Worm (Caenorhabditis elegans) whole organism, L2 larva: ENCODE data around the gene H06H21.37.

Experiments
- F13H6.1 ChIP-seq: sonication (generic microtip); optimal IDR thresholded peaks from 2 replicates; lab custom pipeline; 2016; ENCODE audit warnings: missing genetic modification characterization, missing compliant biosample characterization
- R02D3.7 ChIP-seq: fragments of 150-350 bp; optimal IDR thresholded peaks from 2 replicates; lab custom pipeline; 2014; ENCODE audit warnings: missing biosample characterization, missing genetic modification characterization
- ZK546.5 ChIP-seq: sonication (generic microtip); optimal IDR thresholded peaks from 2 replicates; lab custom pipeline; 2017; ENCODE audit warnings: missing biosample characterization, missing genetic modification characterization
- alr-1 ChIP-seq: fragments of 150-350 bp; optimal IDR thresholded peaks from 2 replicates; lab custom pipeline; 2014; ENCODE audit warnings: missing biosample characterization, missing genetic modification characterization
- aly-2 ChIP-seq: fragments of 150-350 bp; optimal IDR thresholded peaks from 2 replicates; lab custom pipeline; 2014; ENCODE audit warnings: missing biosample characterization, missing genetic modification characterization
- ama-1 ChIP-seq: fragments of 150-350 bp; optimal IDR thresholded peaks from 2 replicates; lab custom pipeline; 2018; ENCODE audit warnings: inconsistent platforms
- blmp-1 ChIP-seq: sonication (generic microtip); optimal IDR thresholded peaks from 2 replicates; lab custom pipeline; 2017; ENCODE audit warnings: missing genetic modification characterization, mild to moderate bottlenecking, missing compliant biosample characterization, antibody characterized with exemption, moderate library complexity; ENCODE audit not compliant: insufficient read depth
- ceh-16 ChIP-seq: fragments of 150-350 bp; optimal IDR thresholded peaks from 2 replicates; lab custom pipeline; 2014; ENCODE audit warnings: missing biosample characterization, missing genetic modification characterization
- ceh-82 ChIP-seq: fragments of 150-350 bp; optimal IDR thresholded peaks from 2 replicates; lab custom pipeline; 2014; ENCODE audit warnings: missing biosample characterization, missing genetic modification characterization
- crh-2 ChIP-seq: sonication (generic microtip); optimal IDR thresholded peaks from 2 replicates; lab custom pipeline; 2017; ENCODE audit warnings: missing biosample characterization, missing genetic modification characterization
- dmd-4 ChIP-seq: sonication (generic microtip); optimal IDR thresholded peaks from 2 replicates; lab custom pipeline; 2017; ENCODE audit warnings: missing biosample characterization, missing genetic modification characterization
- egl-27 ChIP-seq: sonication (generic microtip); optimal IDR thresholded peaks from 3 replicates; lab custom pipeline; 2017; ENCODE audit warnings: missing biosample characterization, missing genetic modification reagents, missing genetic modification characterization
- elt-1 ChIP-seq: fragments of 150-350 bp; optimal IDR thresholded peaks from 2 replicates; lab custom pipeline; 2014; ENCODE audit warnings: missing biosample characterization, missing genetic modification characterization
- elt-3 ChIP-seq: sonication (generic microtip); optimal IDR thresholded peaks from 2 replicates; lab custom pipeline; 2017; ENCODE audit warnings: missing biosample characterization, missing genetic modification characterization
- fos-1 ChIP-seq: fragments of 150-350 bp; optimal IDR thresholded peaks from 2 replicates; lab custom pipeline; 2014; ENCODE audit warnings: missing biosample characterization, missing genetic modification characterization
- gmeb-1 ChIP-seq: fragments of 150-350 bp; optimal IDR thresholded peaks from 2 replicates; lab custom pipeline; 2014; ENCODE audit warnings: missing biosample characterization, missing genetic modification characterization
- lin-11 ChIP-seq: fragments of 150-350 bp; sonication (generic microtip); optimal IDR thresholded peaks from 2 replicates; lab custom pipeline; 2014; ENCODE audit warnings: missing biosample characterization, missing genetic modification characterization, inconsistent platforms, mixed read lengths
- lin-13 ChIP-seq: fragments of 150-350 bp; optimal IDR thresholded peaks from 2 replicates; lab custom pipeline; 2014; ENCODE audit warnings: missing biosample characterization, missing genetic modification reagents, missing genetic modification characterization
- lsy-2 ChIP-seq, 2 experiments: fragments of 150-350 bp in 1 of 2; sonication (generic microtip) in 1 of 2; optimal IDR thresholded peaks; 2 replicates each; lab custom pipeline; 2014 to 2017; ENCODE audit warnings: missing biosample characterization in 2 of 2, missing genetic modification characterization in 2 of 2
- mbf-1 ChIP-seq: sonication (generic microtip); optimal IDR thresholded peaks from 2 replicates; lab custom pipeline; 2017; ENCODE audit warnings: missing biosample characterization, missing genetic modification characterization
- mdl-1 ChIP-seq, 2 experiments: fragments of 150-350 bp in 1 of 2; sonication (generic microtip) in 1 of 2; optimal IDR thresholded peaks; 2 replicates each; lab custom pipeline; 2017; ENCODE audit warnings: missing biosample characterization in 2 of 2, missing genetic modification characterization in 2 of 2
- nhr-10 ChIP-seq: sonication (generic microtip); optimal IDR thresholded peaks from 2 replicates; lab custom pipeline; 2017; ENCODE audit warnings: missing biosample characterization, missing genetic modification characterization
- nhr-11 ChIP-seq: fragments of 150-350 bp; optimal IDR thresholded peaks from 2 replicates; lab custom pipeline; 2014; ENCODE audit warnings: missing biosample characterization, missing genetic modification characterization
- nhr-12 ChIP-seq: fragments of 150-350 bp; optimal IDR thresholded peaks from 2 replicates; lab custom pipeline; 2014; ENCODE audit warnings: missing biosample characterization, missing genetic modification characterization
- nhr-129 ChIP-seq: fragments of 150-350 bp; optimal IDR thresholded peaks from 2 replicates; lab custom pipeline; 2014; ENCODE audit warnings: missing biosample characterization, missing genetic modification characterization
- nhr-23 ChIP-seq: fragments of 150-350 bp; optimal IDR thresholded peaks from 2 replicates; lab custom pipeline; 2014; ENCODE audit warnings: missing biosample characterization, missing genetic modification reagents, missing genetic modification characterization
- nhr-237 ChIP-seq: fragments of 150-350 bp; optimal IDR thresholded peaks from 2 replicates; lab custom pipeline; 2014; ENCODE audit warnings: missing biosample characterization, missing genetic modification characterization
- nhr-25 ChIP-seq: fragments of 150-350 bp; sonication (generic microtip); optimal IDR thresholded peaks from 3 replicates; lab custom pipeline; 2014; ENCODE audit warnings: missing biosample characterization, missing genetic modification characterization
- nhr-6 ChIP-seq: fragments of 150-350 bp; optimal IDR thresholded peaks from 2 replicates; lab custom pipeline; 2014; ENCODE audit warnings: missing biosample characterization, missing genetic modification characterization
- nhr-77 ChIP-seq: fragments of 150-350 bp; optimal IDR thresholded peaks from 2 replicates; lab custom pipeline; 2014; ENCODE audit warnings: missing biosample characterization, missing genetic modification characterization
- peb-1 ChIP-seq: fragments of 150-350 bp; optimal IDR thresholded peaks from 2 replicates; lab custom pipeline; 2014; ENCODE audit warnings: missing biosample characterization, missing genetic modification characterization
- skn-1 ChIP-seq: sonication (generic microtip); optimal IDR thresholded peaks from 2 replicates; lab custom pipeline; 2017; ENCODE audit warnings: missing biosample characterization, missing genetic modification characterization
- sma-9 ChIP-seq, 2 experiments: fragments of 150-350 bp in 1 of 2; sonication (generic microtip) in 1 of 2; optimal IDR thresholded peaks; 2 replicates each; lab custom pipeline; 2014 to 2016; ENCODE audit warnings: missing genetic modification characterization in 2 of 2, mild to moderate bottlenecking in 1 of 2, missing biosample characterization in 1 of 2, missing compliant biosample characterization in 1 of 2, missing genetic modification reagents in 1 of 2, moderate library complexity in 1 of 2
- snpc-4 ChIP-seq: fragments of 150-350 bp; optimal IDR thresholded peaks from 2 replicates; lab custom pipeline; 2014; ENCODE audit warnings: missing biosample characterization, missing genetic modification characterization
- unc-55 ChIP-seq: fragments of 150-350 bp; sonication (generic microtip); optimal IDR thresholded peaks from 3 replicates; lab custom pipeline; 2014; ENCODE audit warnings: missing biosample characterization, missing genetic modification reagents, missing genetic modification characterization
- zag-1 ChIP-seq: fragments of 150-350 bp; optimal IDR thresholded peaks from 2 replicates; lab custom pipeline; 2014; ENCODE audit warnings: missing biosample characterization, missing genetic modification characterization
- ztf-4 ChIP-seq: fragments of 150-350 bp; optimal IDR thresholded peaks from 2 replicates; lab custom pipeline; 2014; ENCODE audit warnings: missing biosample characterization, missing genetic modification characterization

The H06H21.37 gene

DNA sequence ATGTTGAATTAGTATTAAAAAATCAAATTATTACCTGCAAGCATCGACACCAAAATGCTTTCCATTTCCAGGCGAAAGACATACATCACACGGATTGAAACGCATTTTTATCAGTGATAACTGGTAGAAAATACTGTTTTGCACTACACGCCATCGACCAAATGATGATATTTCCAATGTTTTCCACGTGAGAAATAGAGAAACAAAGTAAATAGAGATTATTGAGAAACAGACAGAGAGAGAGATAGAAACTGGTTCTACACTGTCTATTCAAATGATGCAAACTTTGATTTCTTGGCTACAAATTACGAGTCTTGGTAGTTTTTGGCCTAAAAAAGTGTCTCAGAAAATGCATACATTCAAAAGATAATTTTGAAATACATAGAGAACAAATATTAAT lies 21.4 kb downstream of the H06H21.37 start, which contains the start of gene nhr-104 (continued):
- TF ChIP-seq mbf-1, result no peak
- TF ChIP-seq nhr-11 (tag; lab: Kevin White, UChicago), result no peak
- no peak for TF ChIP-seq nhr-237 (tag; lab: Kevin White, UChicago)
- no peak for TF ChIP-seq R02D3.7
- TF ChIP-seq blmp-1, result peak; percentile 5
- no peak for TF ChIP-seq elt-1
- TF ChIP-seq nhr-129 (tag; lab: Kevin White, UChicago), result peak; percentile 86
- no peak for TF ChIP-seq nhr-23 (tag; lab: Kevin White, UChicago)
- TF ChIP-seq aly-2 (tag; lab: Kevin White, UChicago), result no peak
- peak; percentile 54 for TF ChIP-seq gmeb-1 (tag; lab: Kevin White, UChicago)
- TF ChIP-seq ceh-16, result no peak
- TF ChIP-seq mdl-1 (tag; optimal IDR thresholded peaks at IDR 0.05; lab: Kevin White, UChicago), result peak in 1 of 2 experiments; percentile 36

DNA sequence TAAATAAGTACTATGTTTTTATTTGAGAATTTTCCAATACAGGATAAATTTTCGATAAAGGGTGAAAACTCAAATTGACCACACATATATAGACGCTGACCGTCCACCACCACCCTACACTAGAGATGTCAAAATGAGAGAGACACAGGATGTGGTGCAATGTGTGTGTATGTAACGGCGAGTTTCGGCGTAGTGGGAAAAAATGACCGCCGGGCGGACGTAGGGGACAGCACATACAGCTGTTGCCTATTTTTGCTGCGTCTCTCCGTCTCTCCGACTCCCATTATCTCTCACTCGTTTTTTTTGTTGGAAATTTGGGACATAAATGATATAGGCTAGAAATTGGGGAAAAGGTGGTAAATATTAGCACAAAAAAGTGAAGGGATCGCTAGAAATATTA lies 28.7 kb downstream of the H06H21.37 start:
- TF ChIP-seq nhr-129 (tag; lab: Kevin White, UChicago), result peak; percentile 7
- peak; percentile 50 for TF ChIP-seq F13H6.1
- TF ChIP-seq elt-3 (tag; lab: Kevin White, UChicago), result no peak
- TF ChIP-seq ceh-82 (tag; lab: Kevin White, UChicago), result no peak
- TF ChIP-seq nhr-77 (tag; lab: Kevin White, UChicago), result no peak
- TF ChIP-seq mdl-1 (tag; optimal IDR thresholded peaks at IDR 0.05; lab: Kevin White, UChicago), result no peak
- no peak for TF ChIP-seq nhr-237 (tag; lab: Kevin White, UChicago)
- TF ChIP-seq nhr-25 (tag; lab: Kevin White, UChicago), result no peak
- no peak for TF ChIP-seq ama-1 (lab: Kevin White, UChicago)
- peak; percentile 1 for TF ChIP-seq unc-55
- TF ChIP-seq nhr-23 (tag; lab: Kevin White, UChicago), result no peak
- TF ChIP-seq snpc-4, result no peak
- no peak for TF ChIP-seq egl-27 (tag; lab: Kevin White, UChicago)
- no peak for TF ChIP-seq lin-11 (tag; lab: Kevin White, UChicago)
- no peak for TF ChIP-seq nhr-10 (tag; lab: Kevin White, UChicago)
- no peak for TF ChIP-seq nhr-6 (tag; lab: Kevin White, UChicago)
- no peak for TF ChIP-seq sma-9 (GFP tag; optimal IDR thresholded peaks at IDR 0.05; lab: Kevin White, UChicago)
- no peak for TF ChIP-seq sma-9 (tag; optimal IDR thresholded peaks at IDR 0.05; lab: Kevin White, UChicago)
- no peak for TF ChIP-seq lin-13 (GFP tag; lab: Kevin White, UChicago)
- TF ChIP-seq ztf-4 (tag; lab: Kevin White, UChicago), result no peak
- no peak for TF ChIP-seq nhr-12 (tag; lab: Kevin White, UChicago)
- TF ChIP-seq crh-2, result no peak

DNA sequence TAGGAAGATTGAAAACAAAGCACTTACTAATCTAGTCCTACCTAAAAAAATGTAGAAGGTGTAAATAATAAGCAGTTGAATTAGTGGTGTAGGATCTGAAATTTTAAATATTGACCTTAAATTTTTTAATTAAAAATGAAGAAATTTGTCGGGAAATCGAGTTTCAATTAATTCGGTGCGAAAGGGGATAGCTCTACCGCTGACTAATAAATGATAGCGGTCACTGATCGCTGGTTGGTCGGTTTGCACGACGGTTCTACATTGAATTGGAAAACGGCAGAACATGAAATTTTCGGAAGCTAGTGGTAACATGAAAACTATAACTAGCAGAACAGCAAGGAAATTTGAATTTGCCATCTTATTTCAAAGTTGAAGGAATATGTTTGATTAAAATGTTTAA lies 29.6 kb downstream of the H06H21.37 start, which contains the start of gene set-15:
set-15 (minus strand) TSS at position 101 of the 400 bp plus-strand sequence.
- TF ChIP-seq nhr-12 (tag; lab: Kevin White, UChicago) (no peak), dmd-4 (tag; lab: Kevin White, UChicago) (no peak)

DNA sequence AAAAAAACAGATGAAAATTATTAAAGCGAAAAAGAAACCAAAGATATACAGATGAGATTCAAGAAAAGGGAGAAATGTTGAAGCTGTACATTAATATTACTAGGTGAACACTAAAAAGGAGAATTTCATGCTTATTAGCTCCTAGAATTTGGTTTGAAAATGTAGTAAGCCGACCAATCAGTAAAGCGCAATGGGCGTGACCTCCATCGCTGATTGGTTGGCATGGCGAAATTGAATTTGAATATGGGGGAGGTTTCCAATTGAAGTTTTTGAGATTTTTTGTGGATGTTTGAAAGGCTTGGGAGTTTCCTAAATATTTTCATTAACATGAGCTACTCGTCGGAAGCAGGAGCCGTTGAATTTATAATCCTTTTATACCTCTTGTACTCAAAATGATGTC lies 33.3 kb downstream of the H06H21.37 start:
- TF ChIP-seq nhr-11 (tag; lab: Kevin White, UChicago), result no peak
- TF ChIP-seq lin-11 (tag; lab: Kevin White, UChicago), result no peak
- TF ChIP-seq mdl-1 (tag; optimal IDR thresholded peaks at IDR 0.05; lab: Kevin White, UChicago), result no peak
- no peak for TF ChIP-seq crh-2
- TF ChIP-seq zag-1 (tag; lab: Kevin White, UChicago), result no peak
- TF ChIP-seq ama-1 (lab: Kevin White, UChicago), result no peak
- no peak for TF ChIP-seq ztf-4 (tag; lab: Kevin White, UChicago)
- no peak for TF ChIP-seq mbf-1
- TF ChIP-seq elt-1, result no peak
- no peak for TF ChIP-seq skn-1 (tag; lab: Kevin White, UChicago)
- no peak for TF ChIP-seq alr-1 (tag; lab: Kevin White, UChicago)
- TF ChIP-seq peb-1 (tag; lab: Kevin White, UChicago), result no peak
- no peak for TF ChIP-seq nhr-129 (tag; lab: Kevin White, UChicago)
- TF ChIP-seq lsy-2 (tag; optimal IDR thresholded peaks at IDR 0.05; lab: Kevin White, UChicago), result no peak
- no peak for TF ChIP-seq unc-55
- TF ChIP-seq F13H6.1, result no peak
- TF ChIP-seq ZK546.5, result no peak
- TF ChIP-seq fos-1 (tag; lab: Kevin White, UChicago), result no peak
- TF ChIP-seq nhr-25 (tag; lab: Kevin White, UChicago), result no peak
- no peak for TF ChIP-seq nhr-10 (tag; lab: Kevin White, UChicago)
